Fruit fly (Drosophila melanogaster): Measurements from ENCODE around the gene Cdep.

dm6 chr3R:4963917-4964316 is 53.6 kb downstream of the Cdep start:
- no peak for TF ChIP-seq CG17806 (tag; optimal IDR thresholded peaks at IDR 0.05)
- no peak for TF ChIP-seq Pif1B (GFP tag; optimal IDR thresholded peaks at IDR 0.05)
- TF ChIP-seq CG13204 (GFP tag; optimal IDR thresholded peaks at IDR 0.05): no peak
- no peak for TF ChIP-seq gl (tag; optimal IDR thresholded peaks at IDR 0.05)
- TF ChIP-seq rn (GFP tag; IDR thresholded peaks at IDR 0.05): no peak
- TF ChIP-seq Snoo (tag; optimal IDR thresholded peaks at IDR 0.05): no peak
- TF ChIP-seq CG8301 (tag; optimal IDR thresholded peaks at IDR 0.05): no peak
- no peak for TF ChIP-seq CG4496 (GFP tag; IDR thresholded peaks at IDR 0.05)
- no peak for TF ChIP-seq CG12605 (GFP tag; IDR thresholded peaks at IDR 0.05)
- TF ChIP-seq CG34367 (tag; optimal IDR thresholded peaks at IDR 0.05): no peak
- no peak for TF ChIP-seq EcR (GFP tag; optimal IDR thresholded peaks at IDR 0.05)

All from whole organism, pupa.